Worm (Caenorhabditis elegans): ENCODE results near the gene nspg-13.

ce11 chrX:5279674-5280073 lies 24.7 kb downstream of the nspg-13 start, which contains the start of gene rga-8:
- TF ChIP-seq klf-2 (GFP tag; conservative IDR thresholded peaks at IDR 0.05) (no peak), cog-1 (tag; optimal IDR thresholded peaks at IDR 0.05) (no peak), tab-1 (GFP tag; IDR thresholded peaks at IDR 0.05) (no peak)
